Fruit fly (Drosophila melanogaster): Measurements from ENCODE around the gene Sfp70A4.

dm6 chr3L:13286640-13287039 is 10.0 kb downstream of the Sfp70A4 start:
- TF ChIP-seq Lpt (GFP tag; optimal IDR thresholded peaks at IDR 0.05) (no peak), Hr38 (GFP tag; optimal IDR thresholded peaks at IDR 0.05) (no peak), CG6854 (GFP tag; optimal IDR thresholded peaks at IDR 0.05) (no peak), CG16779 (tag; optimal IDR thresholded peaks at IDR 0.05) (no peak), CG11294 (GFP tag; IDR thresholded peaks at IDR 0.05) (no peak), Hr39 (GFP tag; optimal IDR thresholded peaks at IDR 0.05) (no peak)

All from whole organism, prepupa.